Worm (Caenorhabditis elegans) whole organism, young adult: ENCODE results near the gene sma-6.

Experiments
- ama-1 ChIP-seq, 3 experiments: fragments of 150-350 bp in 1 of 3; sonication (generic microtip) in 2 of 3; optimal IDR thresholded peaks; 2 replicates each; lab custom pipeline; 2014 to 2018; ENCODE audit warnings: missing biosample characterization in 2 of 3, missing genetic modification characterization in 2 of 3, missing genetic modification reagents in 2 of 3
- ceh-91 ChIP-seq: fragments of 200-800 bp; sonication (Bioruptor generic); IDR thresholded peaks from 2 replicates; pipeline ENCODE4 v1.3.6; 2022; ENCODE audit warnings: missing genetic modification reagents, missing genetic modification characterization, missing compliant biosample characterization
- ets-4 ChIP-seq: fragments of 200-800 bp; sonication (Bioruptor generic); optimal IDR thresholded peaks from 2 replicates; lab custom pipeline; 2018; ENCODE audit warnings: mild to moderate bottlenecking, missing genetic modification characterization, missing compliant biosample characterization
- let-526 ChIP-seq: fragments of 200-800 bp; sonication (Bioruptor generic); IDR thresholded peaks from 2 replicates; pipeline ENCODE4 v1.3.6; 2022; ENCODE audit warnings: missing genetic modification reagents, missing genetic modification characterization, missing compliant biosample characterization
- mel-28 ChIP-seq: sonication (generic microtip); optimal IDR thresholded peaks from 2 replicates; lab custom pipeline; 2016; ENCODE audit warnings: borderline replicate concordance, mild to moderate bottlenecking, missing genetic modification characterization, missing compliant biosample characterization
- nhr-90 ChIP-seq: sonication (generic microtip); optimal IDR thresholded peaks from 2 replicates; lab custom pipeline; 2016; ENCODE audit warnings: missing genotype, mild to moderate bottlenecking, missing genetic modification characterization, missing compliant biosample characterization
- pha-4 ChIP-seq: fragments of 150-350 bp; sonication (generic microtip); optimal IDR thresholded peaks from 2 replicates; lab custom pipeline; 2014; ENCODE audit warnings: missing biosample characterization, missing genetic modification reagents, missing genetic modification characterization
- snpc-1.1 ChIP-seq: sonication (generic microtip); optimal IDR thresholded peaks from 2 replicates; lab custom pipeline; 2017; ENCODE audit warnings: missing genetic modification characterization, mild to moderate bottlenecking, missing compliant biosample characterization, antibody characterized with exemption, moderate library complexity, missing genotype, missing genetic modification reagents; ENCODE audit not compliant: insufficient read depth
- ztf-26 ChIP-seq: sonication (generic microtip); optimal IDR thresholded peaks from 2 replicates; lab custom pipeline; 2017; ENCODE audit warnings: missing genetic modification characterization, missing compliant biosample characterization

DNA sequence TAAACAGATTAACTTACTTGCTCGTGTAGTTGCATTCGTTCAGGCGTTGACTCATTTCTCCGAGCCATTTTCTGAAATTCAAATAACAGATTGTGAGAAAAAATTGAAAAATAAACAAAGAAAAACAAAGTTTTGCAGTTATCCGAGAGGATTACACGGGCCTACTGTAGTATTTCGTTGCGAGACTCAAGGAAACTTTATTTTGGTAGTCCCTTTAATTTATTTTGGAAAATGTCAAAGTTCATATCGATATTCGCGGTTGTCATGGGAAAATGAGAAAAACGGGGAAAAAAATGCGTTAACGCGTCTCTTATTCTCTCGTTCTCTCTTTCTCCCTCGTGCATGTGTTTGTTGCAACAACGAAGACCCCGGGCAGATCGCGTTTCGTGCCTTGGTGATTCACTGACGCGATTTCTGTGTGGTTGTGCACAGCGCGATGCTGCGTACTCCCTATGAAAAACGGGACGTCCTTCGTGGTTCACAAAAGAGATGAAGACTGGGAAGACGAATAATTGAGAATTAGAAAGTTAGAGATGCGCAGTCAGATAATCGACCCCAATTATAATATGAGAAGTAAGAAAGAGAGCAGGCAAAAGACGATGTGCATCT is 7.0 kb downstream of the sma-6 start, which contains the start of gene set-4:
- no peak for TF ChIP-seq ama-1 (optimal IDR thresholded peaks at IDR 0.05; lab: Kevin White, UChicago)
- TF ChIP-seq ama-1 (GFP tag; optimal IDR thresholded peaks at IDR 0.05; lab: Kevin White, UChicago): no peak
- peak; percentile 57 for TF ChIP-seq nhr-90
- TF ChIP-seq ets-4 (GFP tag; lab: Kevin White, UChicago): peak; percentile 75
- TF ChIP-seq ztf-26: peak; percentile 85
- TF ChIP-seq mel-28 (tag; lab: Kevin White, UChicago): no peak
- TF ChIP-seq ceh-91 (GFP tag; lab: Robert Waterston, UW): peak; percentile 50; the same call in 1 of the 2 replicates
- 0 out of 2 replicates have a peak, but pooled peaks have one; percentile 51 for TF ChIP-seq let-526 (GFP tag; lab: Robert Waterston, UW)
- TF ChIP-seq snpc-1.1: no peak
- no peak for TF ChIP-seq pha-4 (tag; lab: Kevin White, UChicago)
